Worm (Caenorhabditis elegans) whole organism, L4/young adult: ENCODE measurements around the gene C07A9.13.
"Not testable (repeated sequence)": the region's sequence is repeated elsewhere in the genome, so short reads cannot be mapped to it uniquely, and the experiment has no call there.

Experiments
- W03F9.2 ChIP-seq: fragments of 150-350 bp; optimal IDR thresholded peaks from 2 replicates; lab custom pipeline; 2014; ENCODE audit warnings: missing biosample characterization, missing genetic modification characterization
- dao-5 ChIP-seq: sonication (generic microtip); optimal IDR thresholded peaks from 2 replicates; lab custom pipeline; 2016; ENCODE audit warnings: missing genotype, missing genetic modification characterization, moderate library complexity, missing compliant biosample characterization
- him-1 ChIP-seq: sonication (generic microtip); optimal IDR thresholded peaks from 2 replicates; lab custom pipeline; 2016; ENCODE audit warnings: missing genotype, missing genetic modification reagents, missing genetic modification characterization, missing compliant biosample characterization

The C07A9.13 gene

DNA sequence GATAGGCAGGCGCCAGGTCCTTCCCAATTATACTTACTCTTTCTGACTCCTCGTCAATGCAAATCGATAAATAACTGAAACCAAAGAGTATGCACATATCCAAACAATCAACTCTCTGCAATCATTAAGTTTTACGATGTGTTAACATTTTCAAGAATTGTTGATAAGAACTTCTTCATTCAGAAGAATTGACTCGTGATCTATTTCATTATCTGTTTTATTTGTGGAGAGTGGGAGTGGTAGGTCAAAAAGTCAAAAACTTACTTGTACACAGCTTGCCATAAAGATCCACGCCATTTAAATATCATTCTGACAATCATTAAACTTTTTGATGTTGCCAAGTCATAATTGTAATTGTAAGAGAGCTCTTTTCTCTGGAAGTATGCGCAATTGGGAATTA is 8.3 kb upstream of the C07A9.13 start:
- TF ChIP-seq W03F9.2 (tag; lab: Kevin White, UChicago) (no peak), him-1 (tag; lab: Kevin White, UChicago) (no peak), dao-5 (tag; lab: Kevin White, UChicago) (no peak)

DNA sequence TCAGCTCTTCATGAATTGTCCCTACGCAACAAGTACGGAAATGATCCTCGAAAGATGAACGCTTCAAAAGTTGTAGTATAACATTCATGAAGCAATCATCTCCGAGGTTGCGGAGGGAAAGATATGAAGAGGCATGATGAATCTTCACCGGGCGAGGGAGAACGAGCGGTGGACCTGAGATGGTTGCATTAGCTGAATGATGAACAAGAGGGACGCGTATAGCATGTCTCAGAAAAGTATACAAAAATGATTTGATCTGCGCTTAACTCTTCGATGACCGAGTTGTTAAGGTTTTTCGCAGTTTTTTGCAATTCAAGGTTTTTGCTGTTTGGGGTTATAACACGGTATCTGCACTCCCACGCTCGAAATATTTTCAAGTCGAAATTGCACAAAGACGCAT is 4.9 kb upstream of the C07A9.13 start, which contains the start of gene C07A9.10:
C07A9.10 (minus strand) TSS at position 101 of the 400 bp plus-strand sequence.
- TF ChIP-seq dao-5 (tag; lab: Kevin White, UChicago) (no peak), W03F9.2 (tag; lab: Kevin White, UChicago) (no peak), him-1 (tag; lab: Kevin White, UChicago) (no peak)

DNA sequence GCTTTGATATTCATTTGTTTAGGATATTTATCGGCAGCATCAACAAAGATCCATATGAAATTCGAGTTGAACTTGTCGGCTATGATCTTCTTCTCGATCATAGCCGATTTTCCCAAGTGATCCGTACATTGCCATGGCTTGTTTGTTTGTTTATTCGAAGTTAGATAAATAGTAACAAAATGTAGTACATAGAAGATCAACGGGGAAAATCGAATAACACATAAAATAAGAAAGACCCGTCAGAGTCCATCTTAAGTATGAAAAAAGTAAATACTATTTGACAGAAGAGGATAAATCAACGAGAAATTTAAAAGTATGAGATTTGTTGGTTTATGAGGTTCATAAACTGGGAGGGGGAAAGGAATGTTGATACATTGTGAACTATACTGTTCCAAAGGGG is 1.6 kb upstream of the C07A9.13 start, which contains the start of gene C07A9.5:
C07A9.5 (minus strand) TSS at position 101 of the 400 bp plus-strand sequence.
- TF ChIP-seq him-1, W03F9.2, dao-5 (tag; lab: Kevin White, UChicago): not testable (repeated sequence)

DNA sequence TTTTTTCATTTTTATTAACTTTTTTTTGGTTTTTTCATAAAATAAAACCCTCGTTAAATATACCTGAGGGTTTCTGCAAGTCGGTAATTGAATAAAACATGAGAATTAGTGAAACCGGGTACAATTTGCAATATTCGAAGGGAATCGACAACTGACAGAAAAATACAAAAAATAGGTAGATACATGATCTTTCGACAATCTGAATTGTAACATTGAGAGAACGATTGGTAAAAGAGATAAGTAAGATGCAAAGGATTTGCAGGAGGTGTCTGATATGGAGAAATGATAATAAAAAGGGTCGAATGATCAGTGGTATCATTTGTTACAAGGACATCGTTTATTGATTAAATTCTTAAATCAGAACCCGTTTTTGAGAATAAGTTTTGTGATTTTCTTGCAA is 2.3 kb downstream of the C07A9.13 start, which contains the start of gene ugt-60:
ugt-60 (minus strand) TSS at position 233 of the 400 bp plus-strand sequence.
- TF ChIP-seq him-1 (tag; lab: Kevin White, UChicago) (no peak), W03F9.2 (tag; lab: Kevin White, UChicago) (no peak), dao-5 (tag; lab: Kevin White, UChicago) (no peak)

DNA sequence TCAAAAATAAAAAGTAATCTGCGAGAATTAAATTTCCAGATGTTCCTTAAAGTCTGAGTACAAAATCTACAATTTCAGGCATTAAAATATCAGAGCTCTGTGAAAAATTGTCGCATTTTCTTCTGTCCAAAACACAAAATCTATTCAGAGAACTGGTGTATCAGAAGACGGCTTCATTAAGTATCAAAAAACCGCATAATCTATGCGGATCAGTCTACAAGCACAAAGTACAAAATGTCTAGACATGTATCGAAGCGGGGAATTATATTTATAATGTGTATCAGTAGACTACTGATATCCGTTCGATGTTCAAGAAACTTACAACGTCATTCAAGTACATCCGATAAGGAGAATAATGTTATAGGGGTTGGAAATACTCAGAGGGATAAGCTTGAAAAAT is 11.6 kb downstream of the C07A9.13 start:
- TF ChIP-seq him-1 (tag; lab: Kevin White, UChicago) (no peak), W03F9.2 (tag; lab: Kevin White, UChicago) (no peak), dao-5 (tag; lab: Kevin White, UChicago) (no peak)

DNA sequence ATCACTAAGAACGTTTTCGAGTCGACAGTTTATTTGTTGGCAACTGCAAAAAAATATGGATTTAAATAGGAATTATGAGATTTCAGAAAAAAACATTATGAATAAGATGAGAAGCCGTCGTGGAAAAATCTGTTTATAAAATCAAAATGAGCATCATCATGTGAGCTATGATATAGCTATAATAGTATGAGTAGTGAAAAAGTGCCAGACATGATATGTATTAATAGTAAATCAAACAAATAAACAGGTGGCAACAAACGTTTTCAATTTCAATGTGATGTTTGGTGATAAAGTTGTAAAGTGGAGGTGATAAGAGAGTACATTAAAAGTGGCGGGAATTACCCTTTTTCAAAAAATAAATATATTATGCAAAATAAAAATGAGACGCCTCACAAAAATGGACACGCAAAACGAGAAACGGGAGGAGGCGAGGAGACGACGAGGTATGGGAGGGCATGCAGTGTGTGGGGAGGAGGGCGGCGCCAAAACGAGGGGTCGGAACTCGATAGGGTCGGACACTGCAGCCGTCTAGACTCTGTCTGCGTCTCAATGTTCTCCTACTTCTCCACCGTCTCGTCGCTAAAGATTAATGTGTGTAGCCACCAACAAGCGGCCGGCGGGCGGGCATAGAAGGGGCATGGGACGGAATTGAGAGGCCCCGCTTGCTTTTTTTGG is 13.4 kb downstream of the C07A9.13 start, which contains the start of gene C07A9.9:
C07A9.9 (minus strand) TSS at position 51 of the 675 bp plus-strand sequence.
- TF ChIP-seq W03F9.2 (tag; lab: Kevin White, UChicago): no peak
- TF ChIP-seq him-1 (tag; lab: Kevin White, UChicago): peak; percentile 91
- TF ChIP-seq dao-5 (tag; lab: Kevin White, UChicago): no peak

DNA sequence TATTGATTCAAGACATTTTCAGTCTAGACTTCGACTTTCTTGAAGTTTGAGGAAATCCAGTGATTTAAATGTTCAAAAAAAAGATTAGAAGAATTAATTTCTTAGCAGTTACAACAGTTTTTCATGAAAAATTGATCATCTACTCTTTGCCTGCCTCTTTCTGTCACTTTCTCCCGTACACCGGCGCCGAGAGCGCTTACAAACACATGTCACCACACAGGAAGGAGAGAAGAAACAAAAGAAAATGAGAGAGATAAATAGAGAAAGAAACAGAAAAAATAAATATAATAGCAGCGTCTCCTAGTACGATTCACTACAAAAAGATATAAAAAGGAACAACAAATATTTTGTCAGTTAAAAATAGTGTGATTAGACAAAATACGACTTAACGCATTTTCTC is 14.4 kb downstream of the C07A9.13 start:
- TF ChIP-seq dao-5 (tag; lab: Kevin White, UChicago) (no peak), W03F9.2 (tag; lab: Kevin White, UChicago) (no peak), him-1 (tag; lab: Kevin White, UChicago) (no peak)

DNA sequence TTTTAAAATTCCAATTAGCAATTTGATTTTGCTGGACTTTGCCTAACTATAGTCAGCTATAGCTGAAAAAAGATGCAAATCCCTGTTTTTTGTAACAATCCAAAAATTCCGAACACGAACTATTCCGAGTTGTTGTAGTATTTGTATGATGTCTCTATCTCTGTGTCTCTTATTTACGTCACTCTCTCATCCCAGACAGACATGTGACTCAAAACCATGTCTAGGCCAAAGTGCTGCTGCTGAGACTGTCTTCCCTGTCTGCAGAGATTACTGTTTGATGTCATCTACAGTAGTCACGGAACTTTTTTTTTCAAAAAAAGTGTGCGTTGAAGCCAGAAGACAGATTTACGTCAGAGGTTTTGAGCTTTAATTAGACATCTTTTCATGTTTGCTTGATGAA is 14.9 kb downstream of the C07A9.13 start:
- TF ChIP-seq dao-5 (tag; lab: Kevin White, UChicago) (no peak), W03F9.2 (tag; lab: Kevin White, UChicago) (no peak), him-1 (tag; lab: Kevin White, UChicago) (no peak)

DNA sequence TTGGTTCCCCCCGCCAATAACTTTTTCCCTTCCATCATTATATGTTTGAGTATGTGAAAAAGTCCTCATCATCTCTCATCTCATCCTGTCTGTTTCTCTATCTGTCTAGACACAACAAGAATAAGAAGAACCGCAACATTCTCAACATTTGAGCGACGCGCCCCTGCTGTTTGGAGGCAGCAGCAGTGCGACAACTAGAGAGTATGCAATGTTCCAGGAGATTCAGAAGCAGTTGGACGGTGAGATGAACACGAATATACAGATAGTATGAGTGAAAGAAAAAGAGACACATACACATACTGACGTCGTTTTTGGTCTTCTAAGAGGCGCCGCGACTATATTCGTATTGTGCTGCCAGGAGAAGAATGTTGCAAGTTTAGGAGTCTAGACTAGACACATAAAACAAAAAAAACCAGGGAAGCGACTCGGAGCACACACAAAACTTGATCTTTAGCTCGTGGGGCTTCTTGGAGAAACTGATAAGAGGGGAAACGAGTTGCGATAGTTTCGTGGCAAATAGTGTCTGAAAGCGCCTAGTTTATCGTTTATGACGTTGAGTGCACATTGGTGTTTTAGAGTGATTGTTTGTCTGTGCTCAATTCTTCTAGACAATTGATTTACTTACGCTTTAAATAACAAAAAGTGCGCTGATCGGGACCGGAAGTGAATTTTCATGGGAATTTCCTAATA is 15.5 kb downstream of the C07A9.13 start:
- TF ChIP-seq dao-5 (tag; lab: Kevin White, UChicago) (no peak), W03F9.2 (tag; lab: Kevin White, UChicago) (no peak), him-1 (tag; lab: Kevin White, UChicago) (no peak)

DNA sequence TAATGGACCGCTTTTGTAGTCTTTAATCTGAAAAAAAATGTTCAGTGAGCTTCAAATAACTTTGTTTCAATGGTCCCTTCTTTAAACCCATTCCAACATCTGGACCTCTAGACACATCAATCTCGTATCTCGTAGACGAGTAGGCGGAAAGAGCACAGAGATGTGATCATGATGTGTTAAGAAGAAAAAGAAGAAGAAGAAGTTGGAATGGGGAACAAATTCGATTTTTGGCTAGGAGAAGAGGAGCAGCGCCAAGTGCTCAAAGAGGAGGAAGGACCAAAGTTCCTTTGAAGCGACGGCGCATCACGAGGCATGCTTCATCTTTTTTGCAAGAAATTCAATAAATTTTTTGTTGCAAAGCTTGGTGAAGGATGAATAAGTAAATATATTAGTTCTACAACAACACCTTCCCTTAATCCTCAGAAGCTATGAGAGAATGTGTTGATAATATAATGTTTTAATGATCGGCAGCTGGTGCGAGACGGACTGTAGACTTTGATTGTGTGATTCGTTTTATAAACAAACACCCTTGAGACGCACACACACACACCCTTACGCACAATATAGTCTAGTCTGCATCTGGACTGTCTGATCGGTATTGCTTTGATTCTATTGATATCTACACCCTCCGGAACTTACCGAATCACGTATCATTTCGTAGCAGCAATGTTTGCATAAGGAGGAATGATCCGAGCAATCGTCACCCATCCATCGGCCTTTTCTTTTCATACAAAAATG is 16.5 kb downstream of the C07A9.13 start:
- TF ChIP-seq W03F9.2 (tag; lab: Kevin White, UChicago) (no peak), him-1 (tag; lab: Kevin White, UChicago) (peak; percentile 21)

DNA sequence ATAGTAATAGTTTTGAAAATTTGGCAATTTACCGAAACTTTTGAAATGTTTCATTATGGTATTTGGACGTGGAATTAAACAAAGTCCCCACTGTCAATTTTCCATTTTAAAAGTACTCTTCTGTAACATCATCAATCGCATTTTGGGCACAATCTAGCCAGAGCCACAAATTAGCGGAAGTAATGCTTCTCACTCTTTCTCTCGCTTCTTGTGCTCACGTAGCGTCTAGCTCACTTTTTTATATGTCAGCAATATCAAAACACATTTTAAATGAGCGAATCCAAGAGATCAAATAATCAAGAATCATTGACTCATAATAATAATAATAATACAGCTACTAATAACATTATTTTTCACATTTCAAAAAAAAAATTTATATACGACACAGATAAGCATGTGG is 17.2 kb downstream of the C07A9.13 start:
- TF ChIP-seq dao-5 (tag; lab: Kevin White, UChicago): no peak
- no peak for TF ChIP-seq W03F9.2 (tag; lab: Kevin White, UChicago)
- no peak for TF ChIP-seq him-1 (tag; lab: Kevin White, UChicago)

DNA sequence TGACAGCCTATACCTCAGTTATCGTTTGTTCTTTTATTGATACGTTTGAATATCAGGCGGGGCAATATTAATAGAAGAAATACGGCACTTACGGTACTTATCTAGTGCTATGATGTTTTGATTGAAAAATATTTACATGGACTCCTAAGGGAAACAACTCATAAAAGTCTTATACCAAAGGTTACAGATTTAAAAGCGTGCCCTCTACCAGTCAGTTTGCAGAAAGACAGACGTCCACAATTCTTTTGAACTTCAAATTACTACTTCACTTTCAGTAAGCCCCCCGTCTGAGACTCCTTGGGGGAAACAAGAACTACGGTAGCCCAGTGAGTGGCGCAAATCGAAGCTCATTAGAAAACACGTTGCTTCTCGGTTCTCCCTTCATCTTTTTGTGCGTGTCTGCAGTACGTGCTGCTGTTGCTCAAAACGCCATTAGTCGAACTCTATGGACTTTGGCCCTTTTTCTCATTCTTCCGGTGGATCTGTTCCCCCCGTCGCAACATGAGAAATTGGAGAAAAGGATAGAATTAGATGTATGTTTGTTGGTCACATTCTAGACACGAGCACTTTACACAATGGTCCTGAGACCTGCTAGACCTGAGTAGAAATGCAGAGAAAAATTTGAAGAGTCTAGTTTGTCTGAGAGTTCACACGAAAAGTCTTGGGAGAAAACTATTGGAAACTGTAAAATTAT is 18.7 kb downstream of the C07A9.13 start:
- TF ChIP-seq him-1 (tag; lab: Kevin White, UChicago) (no peak), W03F9.2 (tag; lab: Kevin White, UChicago) (no peak), dao-5 (tag; lab: Kevin White, UChicago) (no peak)
